Worm (Caenorhabditis elegans) whole organism, L4/young adult: Measurements from ENCODE around the gene ccdc-55.

Experiments
- W03F9.2 ChIP-seq: fragments of 150-350 bp; optimal IDR thresholded peaks from 2 replicates; lab custom pipeline; 2014; ENCODE audit warnings: missing biosample characterization, missing genetic modification characterization
- him-1 ChIP-seq: sonication (generic microtip); optimal IDR thresholded peaks from 2 replicates; lab custom pipeline; 2016; ENCODE audit warnings: missing genotype, missing genetic modification reagents, missing genetic modification characterization, missing compliant biosample characterization

- TF ChIP-seq W03F9.2 (no peak), him-1 (tag; lab: Kevin White, UChicago) (no peak)
These were observed 31.4 kb downstream of the ccdc-55 start for ce11 chrIII:4137180-4137579.
